Worm (Caenorhabditis elegans): ENCODE measurements around the gene str-83.
A peak's percentile ranks its signal among the peaks of the same experiment; 100 is the strongest.

DNA sequence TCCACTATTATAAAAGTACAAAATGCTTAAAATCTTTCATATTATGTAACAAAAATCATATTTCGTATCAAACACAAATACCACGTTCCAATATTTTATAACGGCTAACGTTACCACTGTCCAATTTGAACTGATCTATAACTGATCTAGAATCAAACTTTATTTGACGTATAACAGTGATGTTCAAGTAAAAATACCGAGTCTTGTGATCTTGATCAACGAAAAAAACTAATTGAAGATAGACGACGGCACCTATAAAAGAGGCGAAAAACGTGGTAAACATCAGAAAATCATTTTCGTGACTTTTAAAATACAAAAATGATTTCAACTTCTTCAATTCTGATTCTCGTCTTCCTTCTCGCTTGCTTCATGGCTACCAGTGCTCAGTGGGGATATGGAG lies 10.6 kb downstream of the str-83 start, which contains the start of gene nlp-28:
- no peak for TF ChIP-seq C16A3.4 (tag; optimal IDR thresholded peaks at IDR 0.05)
- TF ChIP-seq jun-1 (tag; optimal IDR thresholded peaks at IDR 0.05): no peak
- no peak for TF ChIP-seq nhr-84 (tag; optimal IDR thresholded peaks at IDR 0.05)
- peak in 1 of 2 experiments; percentile 0 for TF ChIP-seq lin-35 (GFP tag; optimal IDR thresholded peaks at IDR 0.05)
- no peak for TF ChIP-seq lsy-2 (tag; optimal IDR thresholded peaks at IDR 0.05)
- no peak for TF ChIP-seq pag-3 (tag; optimal IDR thresholded peaks at IDR 0.05; ENCODE audit: borderline replicate concordance, insufficient read depth)
- TF ChIP-seq snpc-4 (tag; optimal IDR thresholded peaks at IDR 0.05): no peak
- no peak for TF ChIP-seq dpl-1 (GFP tag; optimal IDR thresholded peaks at IDR 0.05)
- peak; percentile 41 for TF ChIP-seq lin-14 (GFP tag; optimal IDR thresholded peaks at IDR 0.05)
- TF ChIP-seq nhr-19 (GFP tag; conservative IDR thresholded peaks at IDR 0.05): 0 out of 2 replicates have a peak, but pooled peaks have one; percentile 4
- no peak for TF ChIP-seq fos-1 (tag; optimal IDR thresholded peaks at IDR 0.05)
- no peak for TF ChIP-seq nhr-11 (tag; optimal IDR thresholded peaks at IDR 0.05)
- no peak for TF ChIP-seq skn-1 (tag; optimal IDR thresholded peaks at IDR 0.05)
- TF ChIP-seq elt-3 (tag; optimal IDR thresholded peaks at IDR 0.05): peak in 1 of 6 experiments; percentile 53

Data from whole organism, L1 larva.